Worm (Caenorhabditis elegans): ENCODE results near the gene zipt-17.

- TF ChIP-seq flt-1 (GFP tag; IDR thresholded peaks at IDR 0.05) (no peak), T22C8.4 (GFP tag; IDR thresholded peaks at IDR 0.05) (no peak), tab-1 (GFP tag; IDR thresholded peaks at IDR 0.05) (no peak)
Observed at ce11 chrIV:17351586-17351985, 15.6 kb downstream of the zipt-17 start, which contains the start of gene clec-199.
